Fruit fly (Drosophila melanogaster) whole organism, embryonic: ENCODE results near the gene jim.

ENCODE experiments used
- Ada2b ChIP-seq: fragments of 200-800 bp; sonication (Bioruptor generic); IDR thresholded peaks from 2 replicates; pipeline ENCODE4 v1.3.6; 2022; ENCODE audit warnings: missing biosample characterization, missing genetic modification characterization
- B-H2 ChIP-seq: fragments of 200-800 bp; sonication (Bioruptor generic); optimal IDR thresholded peaks from 2 replicates; lab custom pipeline; 2018; ENCODE audit warnings: missing biosample characterization, mild to moderate bottlenecking, missing genetic modification characterization
- BtbVII ChIP-seq: fragments of 200-800 bp; sonication (Bioruptor generic); optimal IDR thresholded peaks from 3 replicates; lab custom pipeline; 2017; ENCODE audit warnings: missing biosample characterization, mild to moderate bottlenecking, missing genetic modification characterization
- CG10321 ChIP-seq: fragments of 200-800 bp; sonication (Bioruptor generic); IDR thresholded peaks from 2 replicates; pipeline ENCODE4 v1.3.6; 2022; ENCODE audit warnings: missing biosample characterization, missing genetic modification characterization
- CG10543 ChIP-seq: fragments of 200-800 bp; sonication (Bioruptor generic); optimal IDR thresholded peaks from 3 replicates; lab custom pipeline; 2017; ENCODE audit warnings: missing biosample characterization, mild to moderate bottlenecking, missing genetic modification characterization, moderate library complexity
- CG10979 ChIP-seq: fragments of 200-800 bp; sonication (Bioruptor generic); optimal IDR thresholded peaks from 2 replicates; lab custom pipeline; 2018; ENCODE audit warnings: missing biosample characterization, mild to moderate bottlenecking, missing genetic modification characterization, moderate library complexity
- CG11560 ChIP-seq: fragments of 200-800 bp; sonication (Bioruptor generic); IDR thresholded peaks from 3 replicates; pipeline ENCODE4 v1.3.6; 2022; ENCODE audit warnings: missing biosample characterization, missing genetic modification characterization
- CG11695 ChIP-seq: fragments of 200-800 bp; sonication (Bioruptor generic); IDR thresholded peaks from 3 replicates; pipeline ENCODE4 v1.3.6; 2022; ENCODE audit warnings: missing biosample characterization, missing genetic modification characterization
- CG12744 ChIP-seq: fragments of 200-800 bp; sonication (Bioruptor generic); optimal IDR thresholded peaks from 2 replicates; lab custom pipeline; 2016; ENCODE audit warnings: missing biosample characterization, missing genetic modification characterization
- CG13894 ChIP-seq: fragments of 200-800 bp; sonication (Bioruptor generic); optimal IDR thresholded peaks from 3 replicates; lab custom pipeline; 2018; ENCODE audit warnings: missing biosample characterization, mild to moderate bottlenecking, missing genetic modification characterization, moderate library complexity
- CG14050 ChIP-seq: fragments of 200-800 bp; sonication (Bioruptor generic); IDR thresholded peaks from 3 replicates; pipeline ENCODE4 v1.3.6; 2022; ENCODE audit warnings: missing biosample characterization, missing genetic modification characterization
- CG14860 ChIP-seq: fragments of 200-800 bp; sonication (Bioruptor generic); IDR thresholded peaks from 3 replicates; pipeline ENCODE4 v1.3.6; 2022; ENCODE audit warnings: missing biosample characterization, missing genetic modification characterization; ENCODE audit not compliant: partially characterized antibody
- CG18599 ChIP-seq: fragments of 200-800 bp; sonication (Bioruptor generic); optimal IDR thresholded peaks from 3 replicates; lab custom pipeline; 2017; ENCODE audit warnings: missing biosample characterization, missing genetic modification characterization, mild to moderate bottlenecking, moderate library complexity, missing genetic modification reagents
- CG2889 ChIP-seq: fragments of 200-800 bp; sonication (Bioruptor generic); IDR thresholded peaks from 3 replicates; pipeline ENCODE4 v1.3.6; 2022; ENCODE audit warnings: missing biosample characterization, missing genetic modification characterization
- CG30431 ChIP-seq: fragments of 200-800 bp; sonication (Bioruptor generic); optimal IDR thresholded peaks from 2 replicates; lab custom pipeline; 2017; ENCODE audit warnings: missing biosample characterization, missing genetic modification characterization
- CG3065 ChIP-seq: fragments of 200-800 bp; sonication (Bioruptor generic); optimal IDR thresholded peaks from 2 replicates; lab custom pipeline; 2016; ENCODE audit warnings: missing biosample characterization, missing genetic modification characterization
- CG3726 ChIP-seq: fragments of 200-800 bp; sonication (Bioruptor generic); IDR thresholded peaks from 3 replicates; pipeline ENCODE4, ENCODE4 v1.3.6; 2022; ENCODE audit warnings: missing biosample characterization, missing genetic modification characterization
- CG4617 ChIP-seq: fragments of 200-800 bp; sonication (Bioruptor generic); optimal IDR thresholded peaks from 3 replicates; lab custom pipeline; 2016; ENCODE audit warnings: missing biosample characterization, missing genetic modification characterization, borderline replicate concordance
- CG7963 ChIP-seq: fragments of 200-800 bp; sonication (Bioruptor generic); IDR thresholded peaks from 3 replicates; pipeline ENCODE4 v1.3.6; 2022; ENCODE audit warnings: missing biosample characterization, missing genetic modification characterization; ENCODE audit not compliant: partially characterized antibody
- CG9215 ChIP-seq: fragments of 200-800 bp; sonication (Bioruptor generic); IDR thresholded peaks from 2 replicates; pipeline ENCODE4 v1.3.6; 2022; ENCODE audit warnings: missing biosample characterization, missing genetic modification characterization
- Dp ChIP-seq: fragments of 200-800 bp; sonication (Bioruptor generic); optimal IDR thresholded peaks from 2 replicates; lab custom pipeline; 2018; ENCODE audit warnings: missing biosample characterization, mild to moderate bottlenecking, missing genetic modification characterization, moderate library complexity
- Eip74EF ChIP-seq, 2 experiments: fragments of 200-800 bp in 1 of 2; fragments of >200 bp in 1 of 2; sonication (Bioruptor generic) in 1 of 2; optimal IDR thresholded peaks; 2 replicates each; lab custom pipeline; 2017 to 2019; ENCODE audit warnings: missing biosample characterization in 2 of 2, missing genetic modification characterization in 2 of 2, mild to moderate bottlenecking in 1 of 2, moderate library complexity in 1 of 2
- Hand ChIP-seq: fragments of 200-800 bp; sonication (Bioruptor generic); optimal IDR thresholded peaks from 2 replicates; lab custom pipeline; 2017; ENCODE audit warnings: mild to moderate bottlenecking, missing biosample characterization, missing genetic modification reagents, missing genetic modification characterization
- Hr3 ChIP-seq: fragments of 200-800 bp; sonication (Bioruptor generic); optimal IDR thresholded peaks from 3 replicates; lab custom pipeline; 2016; ENCODE audit warnings: missing biosample characterization, missing genetic modification characterization
- MBD-R2 ChIP-seq: fragments of 200-800 bp; sonication (Bioruptor generic); IDR thresholded peaks from 2 replicates; pipeline ENCODE4 v1.3.6; 2022; ENCODE audit warnings: missing biosample characterization, missing genetic modification characterization
- Max ChIP-seq: fragments of 200-800 bp; sonication (Bioruptor generic); optimal IDR thresholded peaks from 2 replicates; lab custom pipeline; 2016; ENCODE audit warnings: missing biosample characterization, mild to moderate bottlenecking, missing genetic modification characterization
- NfI ChIP-seq: fragments of 200-800 bp; sonication (Bioruptor generic); optimal IDR thresholded peaks from 3 replicates; lab custom pipeline; 2018; ENCODE audit warnings: missing biosample characterization, mild to moderate bottlenecking, missing genetic modification characterization, moderate library complexity
- Ptx1 ChIP-seq: fragments of 200-800 bp; sonication (Bioruptor generic); IDR thresholded peaks from 2 replicates; pipeline ENCODE4 v1.3.6; 2022; ENCODE audit warnings: missing biosample characterization, missing genetic modification characterization
- Sin3A ChIP-seq: fragments of >200 bp; optimal IDR thresholded peaks from 2 replicates; lab custom pipeline; 2018
- ac ChIP-seq: fragments of 200-800 bp; sonication (Bioruptor generic); optimal IDR thresholded peaks from 3 replicates; lab custom pipeline; 2017; ENCODE audit warnings: missing biosample characterization, mild to moderate bottlenecking, missing genetic modification characterization
- ase ChIP-seq: fragments of 200-800 bp; sonication (Bioruptor generic); IDR thresholded peaks from 3 replicates; pipeline ENCODE4 v1.3.6; 2022; ENCODE audit warnings: missing biosample characterization, missing genetic modification characterization
- bsh ChIP-seq, 2 experiments: fragments of 200-800 bp; sonication (Bioruptor generic); optimal IDR thresholded peaks; 2 replicates each; lab custom pipeline; 2017 to 2018; ENCODE audit warnings: mild to moderate bottlenecking in 2 of 2, missing biosample characterization in 2 of 2, missing genetic modification characterization in 2 of 2, moderate library complexity in 1 of 2
- chinmo ChIP-seq: fragments of 200-800 bp; sonication (Bioruptor generic); IDR thresholded peaks from 4 replicates; pipeline ENCODE4 v1.3.6; 2022; ENCODE audit warnings: missing biosample characterization, missing genetic modification characterization; ENCODE audit not compliant: partially characterized antibody
- ci ChIP-seq: fragments of 200-800 bp; sonication (Bioruptor generic); IDR thresholded peaks from 3 replicates; pipeline ENCODE4 v1.3.6; 2022; ENCODE audit warnings: missing biosample characterization, missing genetic modification characterization
- danr ChIP-seq: fragments of 200-800 bp; sonication (Bioruptor generic); IDR thresholded peaks from 2 replicates; pipeline ENCODE4 v1.3.6; 2022; ENCODE audit warnings: missing biosample characterization, missing genetic modification characterization
- dmrt11E ChIP-seq: fragments of 200-800 bp; sonication (Bioruptor generic); optimal IDR thresholded peaks from 3 replicates; lab custom pipeline; 2018; ENCODE audit warnings: missing biosample characterization, mild to moderate bottlenecking, missing genetic modification characterization, moderate library complexity
- fu2 ChIP-seq: fragments of 200-800 bp; sonication (Bioruptor generic); optimal IDR thresholded peaks from 2 replicates; lab custom pipeline; 2016; ENCODE audit warnings: missing biosample characterization, missing genetic modification characterization
- gem ChIP-seq: fragments of 200-800 bp; sonication (Bioruptor generic); optimal IDR thresholded peaks from 2 replicates; lab custom pipeline; 2019; ENCODE audit warnings: missing biosample characterization, mild to moderate bottlenecking, missing genetic modification characterization, moderate library complexity
- jigr1 ChIP-seq: fragments of 200-800 bp; sonication (Bioruptor generic); IDR thresholded peaks from 3 replicates; pipeline ENCODE4 v1.3.6; 2022; ENCODE audit warnings: missing biosample characterization, missing genetic modification characterization
- jing ChIP-seq: fragments of 200-800 bp; sonication (Bioruptor generic); optimal IDR thresholded peaks from 2 replicates; lab custom pipeline; 2018; ENCODE audit warnings: missing biosample characterization, mild to moderate bottlenecking, missing genetic modification characterization
- jumu ChIP-seq: fragments of 200-800 bp; sonication (Bioruptor generic); optimal IDR thresholded peaks from 3 replicates; lab custom pipeline; 2016; ENCODE audit warnings: missing biosample characterization, missing genetic modification characterization
- lbe ChIP-seq: fragments of 200-800 bp; sonication (Bioruptor generic); optimal IDR thresholded peaks from 2 replicates; lab custom pipeline; 2016; ENCODE audit warnings: missing biosample characterization, mild to moderate bottlenecking, missing genetic modification characterization
- nerfin-2 ChIP-seq: fragments of 200-800 bp; sonication (Bioruptor generic); IDR thresholded peaks from 2 replicates; pipeline ENCODE4 v1.3.6; 2022; ENCODE audit warnings: missing biosample characterization, missing genetic modification characterization; ENCODE audit not compliant: partially characterized antibody
- scrt ChIP-seq: fragments of 200-800 bp; sonication (Bioruptor generic); optimal IDR thresholded peaks from 2 replicates; lab custom pipeline; 2018; ENCODE audit warnings: missing biosample characterization, mild to moderate bottlenecking, missing genetic modification characterization, moderate library complexity
- sd ChIP-seq: fragments of 200-800 bp; sonication (Bioruptor generic); optimal IDR thresholded peaks from 3 replicates; lab custom pipeline; 2018; ENCODE audit warnings: missing biosample characterization, mild to moderate bottlenecking, missing genetic modification characterization, moderate library complexity
- sens ChIP-seq: fragments of 200-800 bp; sonication (Bioruptor generic); peaks from one replicate; lab custom pipeline; 2016; ENCODE audit warnings: missing biosample characterization, missing genetic modification characterization
- sob ChIP-seq: fragments of 200-800 bp; sonication (Bioruptor generic); IDR thresholded peaks from 2 replicates; pipeline ENCODE4 v1.3.6; 2022; ENCODE audit warnings: missing biosample characterization, missing genetic modification characterization
- sr ChIP-seq: fragments of 200-800 bp; sonication (Bioruptor generic); IDR thresholded peaks from 3 replicates; pipeline ENCODE4 v1.3.6; 2022; ENCODE audit warnings: missing biosample characterization, missing genetic modification characterization
- stc ChIP-seq: fragments of 200-800 bp; sonication (Bioruptor generic); IDR thresholded peaks from 2 replicates; pipeline ENCODE4 v1.3.6; 2022; ENCODE audit warnings: missing biosample characterization, missing genetic modification characterization
- tgo ChIP-seq: fragments of 200-800 bp; sonication (Bioruptor generic); IDR thresholded peaks from 3 replicates; pipeline ENCODE4 v1.3.6; 2022; ENCODE audit warnings: missing biosample characterization, missing genetic modification characterization
- ttk ChIP-seq: fragments of 200-800 bp; sonication (Bioruptor generic); IDR thresholded peaks from 2 replicates; pipeline ENCODE4 v2.1.2; 2022; ENCODE audit warnings: missing biosample characterization, missing genetic modification characterization
- wor ChIP-seq: fragments of 200-800 bp; sonication (Bioruptor generic); IDR thresholded peaks from 2 replicates; pipeline ENCODE4 v1.3.6; 2022; ENCODE audit warnings: missing biosample characterization, missing genetic modification characterization

Gene jim

dm6 chr3L:22843094-22843493 is 8.1 kb upstream of the jim start (continued):
- no peak for TF ChIP-seq ac (GFP tag; lab: Kevin White, UChicago)
- no peak for TF ChIP-seq CG11560 (tag; lab: Robert Waterston, UW)
- no peak for TF ChIP-seq Ptx1 (GFP tag; lab: Robert Waterston, UW)
- no peak for TF ChIP-seq CG2889
- TF ChIP-seq Hand (GFP tag; lab: Kevin White, UChicago): no peak
- TF ChIP-seq CG3065 (GFP tag; lab: Kevin White, UChicago): no peak
- TF ChIP-seq CG3726 (GFP tag; lab: Robert Waterston, UW): no peak
- peak; percentile 82 for TF ChIP-seq nerfin-2 (GFP tag; lab: Robert Waterston, UW)
- TF ChIP-seq CG14050 (GFP tag; lab: Robert Waterston, UW): no peak
- TF ChIP-seq sens: no peak
- no peak for TF ChIP-seq NfI (GFP tag; lab: Kevin White, UChicago)
- TF ChIP-seq BtbVII: no peak
- no peak for TF ChIP-seq jing (GFP tag; lab: Kevin White, UChicago)
- no peak for TF ChIP-seq jigr1
- TF ChIP-seq MBD-R2: no peak
- no peak for TF ChIP-seq ase (GFP tag; lab: Robert Waterston, UW)
- TF ChIP-seq gem (tag; lab: Kevin White, UChicago): no peak
- no peak for TF ChIP-seq CG30431
- no peak for TF ChIP-seq CG9215 (GFP tag; lab: Robert Waterston, UW)
- TF ChIP-seq CG4617 (GFP tag; lab: Kevin White, UChicago): no peak
- no peak for TF ChIP-seq Dp (GFP tag; lab: Kevin White, UChicago)
- TF ChIP-seq Max (GFP tag; lab: Kevin White, UChicago): no peak
- no peak for TF ChIP-seq CG10979 (tag; lab: Kevin White, UChicago)
- no peak for TF ChIP-seq dmrt11E
- TF ChIP-seq danr: 0 out of 2 replicates have a peak, but pooled peaks have one; percentile 17
- TF ChIP-seq Sin3A (lab: Kevin White, UChicago): no peak
- no peak for TF ChIP-seq tgo (GFP tag; lab: Robert Waterston, UW)
- TF ChIP-seq ttk: no peak
- no peak for TF ChIP-seq jumu (GFP tag; lab: Kevin White, UChicago)
- TF ChIP-seq CG18599 (GFP tag; lab: Kevin White, UChicago): no peak
- TF ChIP-seq CG13894: no peak
- no peak for TF ChIP-seq stc (GFP tag; lab: Robert Waterston, UW)
- peak; percentile 77 for TF ChIP-seq CG14860 (GFP tag; lab: Robert Waterston, UW)
- peak; percentile 75 for TF ChIP-seq CG7963
- no peak for TF ChIP-seq CG10543 (GFP tag; lab: Kevin White, UChicago)
- no peak for TF ChIP-seq Ada2b (GFP tag; lab: Robert Waterston, UW)
- TF ChIP-seq, all 482 proteins: peak for 27

- no peak for TF ChIP-seq wor (GFP tag; lab: Robert Waterston, UW)
- peak in 1 of 2 experiments; percentile 44 for TF ChIP-seq bsh (GFP tag; optimal IDR thresholded peaks at IDR 0.05; lab: Kevin White, UChicago)
- TF ChIP-seq fu2 (GFP tag; lab: Kevin White, UChicago): no peak
- 0 out of 3 replicates have a peak, but pooled peaks have one; percentile 24 for TF ChIP-seq ci (GFP tag; lab: Robert Waterston, UW)
- 0 out of 3 replicates have a peak, but pooled peaks have one; percentile 26 for TF ChIP-seq sr (GFP tag; lab: Robert Waterston, UW)
- 0 out of 2 replicates have a peak, but pooled peaks have one; percentile 21 for TF ChIP-seq ttk
- 0 out of 3 replicates have a peak, but pooled peaks have one; percentile 30 for TF ChIP-seq CG14860 (GFP tag; lab: Robert Waterston, UW)
- 0 out of 2 replicates have a peak, but pooled peaks have one; percentile 33 for TF ChIP-seq CG10321 (GFP tag; lab: Robert Waterston, UW)
- no peak for TF ChIP-seq CG11695
- no peak for TF ChIP-seq sob
- TF ChIP-seq sd (tag; lab: Kevin White, UChicago): no peak
- TF ChIP-seq Hr3 (GFP tag; lab: Kevin White, UChicago): no peak
- peak; percentile 45 for TF ChIP-seq scrt (GFP tag; lab: Kevin White, UChicago)
- 0 out of 4 replicates have a peak, but pooled peaks have one; percentile 67 for TF ChIP-seq chinmo (GFP tag; lab: Robert Waterston, UW)
- no peak for TF ChIP-seq Eip74EF (GFP tag; optimal IDR thresholded peaks at IDR 0.05; lab: Kevin White, UChicago)
- peak; percentile 45 for TF ChIP-seq lbe (GFP tag; lab: Kevin White, UChicago)
- no peak for TF ChIP-seq CG12744
- TF ChIP-seq B-H2 (GFP tag; lab: Kevin White, UChicago): no peak
Observed at dm6 chr3L:22839726-22840228, 4.8 kb upstream of the jim start.
